Worm (Caenorhabditis elegans) whole organism, mixed stage, embryonic: ENCODE results near the gene H06H21.8.

ENCODE experiments used
- M03D4.4 ChIP-seq: sonication (generic microtip); optimal IDR thresholded peaks from 2 replicates; lab custom pipeline; 2017; ENCODE audit warnings: mild to moderate bottlenecking, missing genetic modification characterization, missing compliant biosample characterization
- bed-3 ChIP-seq: fragments of 200-800 bp; sonication (Bioruptor generic); optimal IDR thresholded peaks from 3 replicates; lab custom pipeline; 2018; ENCODE audit warnings: mild to moderate bottlenecking, missing genetic modification characterization, moderate library complexity, missing compliant biosample characterization
- blmp-1 ChIP-seq: fragments of 150-350 bp; optimal IDR thresholded peaks from 2 replicates; lab custom pipeline; 2014; ENCODE audit warnings: missing biosample characterization, missing genetic modification characterization
- ceh-39 ChIP-seq: fragments of 150-350 bp; optimal IDR thresholded peaks from 2 replicates; lab custom pipeline; 2014; ENCODE audit warnings: missing biosample characterization, missing genetic modification characterization
- ceh-43 ChIP-seq: fragments of 200-800 bp; sonication (Bioruptor generic); optimal IDR thresholded peaks from 2 replicates; lab custom pipeline; 2018; ENCODE audit warnings: mild to moderate bottlenecking, missing genetic modification characterization, moderate library complexity, missing compliant biosample characterization
- ceh-83 ChIP-seq: fragments of 200-800 bp; sonication (Bioruptor generic); optimal IDR thresholded peaks from 2 replicates; lab custom pipeline; 2018; ENCODE audit warnings: mild to moderate bottlenecking, missing genetic modification characterization, missing compliant biosample characterization
- ces-1 ChIP-seq: fragments of 150-350 bp; optimal IDR thresholded peaks from 2 replicates; lab custom pipeline; 2014; ENCODE audit warnings: missing biosample characterization, missing genetic modification reagents, missing genetic modification characterization
- cnd-1 ChIP-seq: fragments of 200-800 bp; sonication (Bioruptor generic); optimal IDR thresholded peaks from 2 replicates; lab custom pipeline; 2018; ENCODE audit warnings: mild to moderate bottlenecking, missing genetic modification characterization, missing compliant biosample characterization
- drap-1 ChIP-seq: fragments of 200-800 bp; sonication (Bioruptor generic); optimal IDR thresholded peaks from 3 replicates; lab custom pipeline; 2018; ENCODE audit warnings: mild to moderate bottlenecking, missing genetic modification characterization, missing compliant biosample characterization
- elt-1 ChIP-seq: sonication (generic microtip); optimal IDR thresholded peaks from 2 replicates; lab custom pipeline; 2017; ENCODE audit warnings: missing genetic modification characterization, mild to moderate bottlenecking, missing compliant biosample characterization, antibody characterized with exemption, moderate library complexity, borderline replicate concordance; ENCODE audit not compliant: insufficient read depth
- elt-3 ChIP-seq: fragments of 150-350 bp; optimal IDR thresholded peaks from 2 replicates; lab custom pipeline; 2014; ENCODE audit warnings: missing biosample characterization, missing genetic modification characterization
- flh-1 ChIP-seq: fragments of 200-800 bp; sonication (Bioruptor generic); optimal IDR thresholded peaks from 2 replicates; lab custom pipeline; 2018; ENCODE audit warnings: mild to moderate bottlenecking, missing genetic modification characterization, moderate library complexity, missing compliant biosample characterization
- hlh-1 ChIP-seq: fragments of 150-350 bp; optimal IDR thresholded peaks from 2 replicates; lab custom pipeline; 2014; ENCODE audit warnings: missing biosample characterization, missing genetic modification reagents, missing genetic modification characterization
- lin-13 ChIP-seq: fragments of 150-350 bp; optimal IDR thresholded peaks from 2 replicates; lab custom pipeline; 2014; ENCODE audit warnings: missing biosample characterization, missing genetic modification characterization
- lin-32 ChIP-seq: fragments of 200-800 bp; sonication (Bioruptor generic); optimal IDR thresholded peaks from 2 replicates; lab custom pipeline; 2018; ENCODE audit warnings: mild to moderate bottlenecking, missing genetic modification characterization, missing compliant biosample characterization
- lsy-2 ChIP-seq: fragments of 150-350 bp; optimal IDR thresholded peaks from 2 replicates; lab custom pipeline; 2014; ENCODE audit warnings: missing biosample characterization, missing genetic modification characterization
- mab-5 ChIP-seq: fragments of 150-350 bp; optimal IDR thresholded peaks from 2 replicates; lab custom pipeline; 2014; ENCODE audit warnings: missing biosample characterization, missing genetic modification characterization
- mep-1 ChIP-seq: fragments of 150-350 bp; optimal IDR thresholded peaks from 2 replicates; lab custom pipeline; 2017; ENCODE audit warnings: missing biosample characterization, missing genetic modification reagents, missing genetic modification characterization, inconsistent platforms
- mls-2 ChIP-seq: sonication (generic microtip); optimal IDR thresholded peaks from 2 replicates; lab custom pipeline; 2016; ENCODE audit warnings: mild to moderate bottlenecking, missing genetic modification characterization, moderate library complexity, missing compliant biosample characterization
- nhr-12 ChIP-seq: fragments of 150-350 bp; optimal IDR thresholded peaks from 2 replicates; lab custom pipeline; 2014; ENCODE audit warnings: missing biosample characterization, missing genetic modification characterization
- nhr-2 ChIP-seq: fragments of 150-350 bp; optimal IDR thresholded peaks from 2 replicates; lab custom pipeline; 2014; ENCODE audit warnings: missing biosample characterization, missing genetic modification characterization
- nhr-237 ChIP-seq: fragments of 150-350 bp; optimal IDR thresholded peaks from 2 replicates; lab custom pipeline; 2014; ENCODE audit warnings: missing biosample characterization, missing genetic modification characterization
- nhr-28 ChIP-seq: fragments of 150-350 bp; optimal IDR thresholded peaks from 2 replicates; lab custom pipeline; 2014; ENCODE audit warnings: missing biosample characterization, missing genetic modification characterization
- sem-2 ChIP-seq: fragments of 200-800 bp; sonication (Bioruptor generic); optimal IDR thresholded peaks from 2 replicates; lab custom pipeline; 2018; ENCODE audit warnings: mild to moderate bottlenecking, missing genetic modification characterization, missing compliant biosample characterization
- snpc-4 ChIP-seq: fragments of 150-350 bp; optimal IDR thresholded peaks from 2 replicates; lab custom pipeline; 2014; ENCODE audit warnings: missing biosample characterization, missing genetic modification characterization
- sptf-1 ChIP-seq: sonication (generic microtip); optimal IDR thresholded peaks from 2 replicates; lab custom pipeline; 2017; ENCODE audit warnings: mild to moderate bottlenecking, missing genetic modification characterization, moderate library complexity, missing compliant biosample characterization
- tbx-8 ChIP-seq: fragments of 200-800 bp; sonication (Bioruptor generic); optimal IDR thresholded peaks from 2 replicates; lab custom pipeline; 2018; ENCODE audit warnings: mild to moderate bottlenecking, missing genetic modification characterization, moderate library complexity, missing compliant biosample characterization
- unc-62 ChIP-seq: fragments of 150-350 bp; optimal IDR thresholded peaks from 2 replicates; lab custom pipeline; 2014; ENCODE audit warnings: missing biosample characterization, missing genetic modification reagents, missing genetic modification characterization
- zip-8 ChIP-seq: fragments of 150-350 bp; optimal IDR thresholded peaks from 2 replicates; lab custom pipeline; 2014; ENCODE audit warnings: missing biosample characterization, missing genetic modification characterization
- ztf-11 ChIP-seq: fragments of 150-350 bp; optimal IDR thresholded peaks from 2 replicates; lab custom pipeline; 2014; ENCODE audit warnings: missing biosample characterization, missing genetic modification characterization

Gene H06H21.8

ce11 chrIV:4858573-4858972 is 37.6 kb upstream of the H06H21.8 start, which contains the start of gene Y17G9A.3:
Y17G9A.3 (minus strand) TSS chrIV:4858673.
- TF ChIP-seq nhr-2 (tag; lab: Kevin White, UChicago) (no peak), cnd-1 (tag; lab: Kevin White, UChicago) (no peak), sem-2 (GFP tag; lab: Kevin White, UChicago) (no peak), lin-32 (GFP tag; lab: Kevin White, UChicago) (no peak), tbx-8 (GFP tag; lab: Kevin White, UChicago) (no peak), lsy-2 (tag; lab: Kevin White, UChicago) (no peak)

- no peak for TF ChIP-seq sptf-1
- TF ChIP-seq nhr-28 (tag; lab: Kevin White, UChicago): no peak
- no peak for TF ChIP-seq ztf-11 (tag; lab: Kevin White, UChicago)
- no peak for TF ChIP-seq mab-5 (tag; lab: Kevin White, UChicago)
- no peak for TF ChIP-seq mep-1 (tag; lab: Kevin White, UChicago)
- no peak for TF ChIP-seq bed-3 (GFP tag; lab: Kevin White, UChicago)
- no peak for TF ChIP-seq ceh-39 (tag; lab: Kevin White, UChicago)
- no peak for TF ChIP-seq hlh-1 (tag; lab: Kevin White, UChicago)
- no peak for TF ChIP-seq blmp-1
- no peak for TF ChIP-seq nhr-12 (tag; lab: Kevin White, UChicago)
- TF ChIP-seq unc-62: no peak
- TF ChIP-seq cnd-1 (tag; lab: Kevin White, UChicago): no peak
- TF ChIP-seq zip-8 (tag; lab: Kevin White, UChicago): no peak
- TF ChIP-seq lin-13 (tag; lab: Kevin White, UChicago): no peak
- TF ChIP-seq tbx-8 (GFP tag; lab: Kevin White, UChicago): no peak
- TF ChIP-seq nhr-237: no peak
- no peak for TF ChIP-seq elt-3
- TF ChIP-seq ceh-83 (GFP tag; lab: Kevin White, UChicago): no peak
- TF ChIP-seq ceh-43 (GFP tag; lab: Kevin White, UChicago): no peak
- TF ChIP-seq flh-1: no peak
Measured at ce11 chrIV:4856195-4856594, 35.3 kb upstream of the H06H21.8 start, which contains the start of gene Y17G9A.2. Y17G9A.2 (minus strand) TSS chrIV:4856295.

ce11 chrIV:4846793-4847192 is 25.9 kb upstream of the H06H21.8 start, which contains the start of gene tat-2:
tat-2 (minus strand) TSS chrIV:4846893.
- TF ChIP-seq zip-8 (tag; lab: Kevin White, UChicago) (no peak), ceh-83 (GFP tag; lab: Kevin White, UChicago) (no peak), mab-5 (tag; lab: Kevin White, UChicago) (no peak), snpc-4 (no peak), mep-1 (tag; lab: Kevin White, UChicago) (no peak), elt-1 (tag; lab: Kevin White, UChicago) (no peak), ces-1 (GFP tag; lab: Kevin White, UChicago) (no peak), unc-62 (no peak), nhr-2 (tag; lab: Kevin White, UChicago) (no peak), ceh-39 (tag; lab: Kevin White, UChicago) (no peak), sptf-1 (no peak), tbx-8 (GFP tag; lab: Kevin White, UChicago) (no peak), lsy-2 (tag; lab: Kevin White, UChicago) (no peak), elt-3 (no peak), drap-1 (GFP tag; lab: Kevin White, UChicago) (no peak), M03D4.4 (tag; lab: Kevin White, UChicago) (no peak)

- TF ChIP-seq snpc-4 (no peak), mls-2 (tag; lab: Kevin White, UChicago) (no peak), hlh-1 (tag; lab: Kevin White, UChicago) (no peak), drap-1 (GFP tag; lab: Kevin White, UChicago) (no peak), lin-13 (tag; lab: Kevin White, UChicago) (no peak), ceh-39 (tag; lab: Kevin White, UChicago) (no peak), nhr-2 (tag; lab: Kevin White, UChicago) (no peak), ceh-43 (GFP tag; lab: Kevin White, UChicago) (no peak)
Measured at ce11 chrIV:4842030-4842429, 21.1 kb upstream of the H06H21.8 start.

- no peak for TF ChIP-seq lin-32 (GFP tag; lab: Kevin White, UChicago)
- TF ChIP-seq ztf-11 (tag; lab: Kevin White, UChicago): no peak
- TF ChIP-seq M03D4.4 (tag; lab: Kevin White, UChicago): no peak
- TF ChIP-seq cnd-1 (tag; lab: Kevin White, UChicago): no peak
Measured at ce11 chrIV:4829641-4830040, 8.7 kb upstream of the H06H21.8 start.
